Fruit fly (Drosophila melanogaster) whole organism, embryonic: ENCODE measurements around the gene CG4297.

ENCODE experiments used
- CG10979 ChIP-seq: fragments of 200-800 bp; sonication (Bioruptor generic); optimal IDR thresholded peaks from 2 replicates; lab custom pipeline; 2018; ENCODE audit warnings: missing biosample characterization, mild to moderate bottlenecking, missing genetic modification characterization, moderate library complexity
- CG11696 ChIP-seq: fragments of 200-800 bp; sonication (Bioruptor generic); IDR thresholded peaks from 2 replicates; pipeline ENCODE4 v1.3.6; 2022; ENCODE audit warnings: missing biosample characterization, missing genetic modification characterization
- CG15269 ChIP-seq: fragments of 200-800 bp; sonication (Bioruptor generic); optimal IDR thresholded peaks from 2 replicates; lab custom pipeline; 2018; ENCODE audit warnings: missing biosample characterization, mild to moderate bottlenecking, missing genetic modification characterization, moderate library complexity
- CG15514 ChIP-seq: fragments of 200-800 bp; sonication (Bioruptor generic); optimal IDR thresholded peaks from 3 replicates; lab custom pipeline; 2017; ENCODE audit warnings: missing biosample characterization, missing genetic modification characterization, mild to moderate bottlenecking, moderate library complexity, missing genetic modification reagents
- CG17568 ChIP-seq: fragments of 200-800 bp; sonication (Bioruptor generic); optimal IDR thresholded peaks from 2 replicates; lab custom pipeline; 2018; ENCODE audit warnings: missing biosample characterization, mild to moderate bottlenecking, missing genetic modification characterization, moderate library complexity
- CG17802 ChIP-seq: fragments of 200-800 bp; sonication (Bioruptor generic); optimal IDR thresholded peaks from 2 replicates; lab custom pipeline; 2018; ENCODE audit warnings: missing biosample characterization, mild to moderate bottlenecking, missing genetic modification characterization, moderate library complexity
- CG2129 ChIP-seq: fragments of 200-800 bp; sonication (Bioruptor generic); IDR thresholded peaks from 2 replicates; pipeline ENCODE4 v1.3.6; 2022; ENCODE audit warnings: missing biosample characterization, missing genetic modification characterization; ENCODE audit not compliant: partially characterized antibody
- CG2202 ChIP-seq: fragments of 200-800 bp; sonication (Bioruptor generic); optimal IDR thresholded peaks from 2 replicates; lab custom pipeline; 2018; ENCODE audit warnings: missing biosample characterization, mild to moderate bottlenecking, missing genetic modification characterization
- CG30020 ChIP-seq: fragments of 200-800 bp; optimal IDR thresholded peaks from 2 replicates; lab custom pipeline; 2019; ENCODE audit warnings: missing biosample characterization, mild to moderate bottlenecking, missing genetic modification characterization, moderate library complexity
- CG31224 ChIP-seq: fragments of 200-800 bp; sonication (Bioruptor generic); IDR thresholded peaks from 2 replicates; pipeline ENCODE4 v1.3.6; 2022; ENCODE audit warnings: missing biosample characterization, missing genetic modification characterization
- CG31365 ChIP-seq: fragments of 200-800 bp; sonication (Bioruptor generic); optimal IDR thresholded peaks from 2 replicates; lab custom pipeline; 2018; ENCODE audit warnings: missing biosample characterization, mild to moderate bottlenecking, missing genetic modification characterization
- CG4282 ChIP-seq: fragments of 200-800 bp; sonication (Bioruptor generic); optimal IDR thresholded peaks from 2 replicates; lab custom pipeline; 2016; ENCODE audit warnings: missing biosample characterization, missing genetic modification characterization
- CG5245 ChIP-seq: fragments of 200-800 bp; sonication (Bioruptor generic); optimal IDR thresholded peaks from 3 replicates; lab custom pipeline; 2016; ENCODE audit warnings: missing biosample characterization, missing genetic modification characterization
- CG6175 ChIP-seq: fragments of 200-800 bp; sonication (Bioruptor generic); IDR thresholded peaks from 3 replicates; pipeline ENCODE4 v1.3.6; 2022; ENCODE audit warnings: missing biosample characterization, missing genetic modification characterization
- CG8944 ChIP-seq: fragments of 200-800 bp; sonication (Bioruptor generic); optimal IDR thresholded peaks from 3 replicates; lab custom pipeline; 2016; ENCODE audit warnings: missing biosample characterization, missing genetic modification characterization
- E2f2 ChIP-seq: fragments of 200-800 bp; sonication (Bioruptor generic); IDR thresholded peaks from 2 replicates; pipeline ENCODE4 v1.3.6; 2022; ENCODE audit warnings: missing biosample characterization, missing genetic modification characterization
- H15 ChIP-seq: fragments of 200-800 bp; sonication (Bioruptor generic); IDR thresholded peaks from 3 replicates; pipeline ENCODE4 v1.3.6; 2022; ENCODE audit warnings: missing biosample characterization, missing genetic modification characterization
- Hmr ChIP-seq: fragments of 200-800 bp; sonication (Bioruptor generic); optimal IDR thresholded peaks from 3 replicates; lab custom pipeline; 2017; ENCODE audit warnings: mild to moderate bottlenecking, missing biosample characterization, missing genetic modification reagents, missing genetic modification characterization
- Hsf ChIP-seq: fragments of 200-800 bp; sonication (Bioruptor generic); optimal IDR thresholded peaks from 3 replicates; lab custom pipeline; 2016; ENCODE audit warnings: missing biosample characterization, missing genetic modification characterization
- MTF-1 ChIP-seq: fragments of 200-800 bp; sonication (Bioruptor generic); optimal IDR thresholded peaks from 2 replicates; lab custom pipeline; 2018; ENCODE audit warnings: missing biosample characterization, mild to moderate bottlenecking, missing genetic modification characterization, borderline replicate concordance
- Myb ChIP-seq: fragments of 200-800 bp; sonication (Bioruptor generic); optimal IDR thresholded peaks from 2 replicates; lab custom pipeline; 2016; ENCODE audit warnings: missing biosample characterization, missing genetic modification characterization
- Oaz ChIP-seq: fragments of 200-800 bp; sonication (Bioruptor generic); IDR thresholded peaks from 2 replicates; pipeline ENCODE4 v1.3.6; 2022; ENCODE audit warnings: missing biosample characterization, missing genetic modification characterization
- Pdp1 ChIP-seq, 2 experiments: fragments of 200-800 bp; sonication (Bioruptor generic); optimal IDR thresholded peaks; 3 replicates each; lab custom pipeline; 2016; ENCODE audit warnings: missing biosample characterization in 2 of 2, missing genetic modification characterization in 2 of 2, mild to moderate bottlenecking in 1 of 2, moderate library complexity in 1 of 2
- Ptx1 ChIP-seq: fragments of 200-800 bp; sonication (Bioruptor generic); IDR thresholded peaks from 2 replicates; pipeline ENCODE4 v1.3.6; 2022; ENCODE audit warnings: missing biosample characterization, missing genetic modification characterization
- Rfx ChIP-seq: fragments of 200-800 bp; sonication (Bioruptor generic); IDR thresholded peaks from 2 replicates; pipeline ENCODE4 v1.3.6; 2022; ENCODE audit warnings: missing biosample characterization, missing genetic modification characterization
- Six4 ChIP-seq: fragments of 200-800 bp; sonication (Bioruptor generic); optimal IDR thresholded peaks from 2 replicates; lab custom pipeline; 2016; ENCODE audit warnings: missing biosample characterization, missing genetic modification characterization
- Ssrp ChIP-seq: fragments of 200-800 bp; sonication (Bioruptor generic); optimal IDR thresholded peaks from 2 replicates; lab custom pipeline; 2018; ENCODE audit warnings: missing biosample characterization, mild to moderate bottlenecking, missing genetic modification characterization, moderate library complexity
- Tbp ChIP-seq: fragments of >200 bp; optimal IDR thresholded peaks from 2 replicates; lab custom pipeline; 2018; ENCODE audit warnings: missing biosample characterization, missing genetic modification characterization
- ac ChIP-seq: fragments of 200-800 bp; sonication (Bioruptor generic); optimal IDR thresholded peaks from 3 replicates; lab custom pipeline; 2017; ENCODE audit warnings: missing biosample characterization, mild to moderate bottlenecking, missing genetic modification characterization
- az2 ChIP-seq: fragments of 200-800 bp; sonication (Bioruptor generic); optimal IDR thresholded peaks from 3 replicates; lab custom pipeline; 2016; ENCODE audit warnings: missing biosample characterization, missing genetic modification characterization
- cas ChIP-seq: fragments of 200-800 bp; sonication (Bioruptor generic); IDR thresholded peaks from 2 replicates; pipeline ENCODE4 v1.3.6; 2022; ENCODE audit warnings: missing biosample characterization, missing genetic modification characterization
- caup ChIP-seq: fragments of 200-800 bp; sonication (Bioruptor generic); optimal IDR thresholded peaks from 3 replicates; lab custom pipeline; 2017; ENCODE audit warnings: missing biosample characterization, mild to moderate bottlenecking, missing genetic modification characterization, moderate library complexity; ENCODE audit not compliant: severe bottlenecking
- cg ChIP-seq: fragments of 200-800 bp; sonication (Bioruptor generic); optimal IDR thresholded peaks from 3 replicates; lab custom pipeline; 2019; ENCODE audit warnings: missing biosample characterization, mild to moderate bottlenecking, missing genetic modification characterization, moderate library complexity
- chif ChIP-seq, 2 experiments: fragments of 200-800 bp; sonication (Bioruptor generic); optimal IDR thresholded peaks; 3 replicates each; lab custom pipeline; 2016; ENCODE audit warnings: missing biosample characterization in 2 of 2, missing genetic modification characterization in 2 of 2
- danr ChIP-seq: fragments of 200-800 bp; sonication (Bioruptor generic); IDR thresholded peaks from 2 replicates; pipeline ENCODE4 v1.3.6; 2022; ENCODE audit warnings: missing biosample characterization, missing genetic modification characterization
- dmrt11E ChIP-seq: fragments of 200-800 bp; sonication (Bioruptor generic); optimal IDR thresholded peaks from 3 replicates; lab custom pipeline; 2018; ENCODE audit warnings: missing biosample characterization, mild to moderate bottlenecking, missing genetic modification characterization, moderate library complexity
- ewg ChIP-seq: fragments of 200-800 bp; sonication (Bioruptor generic); optimal IDR thresholded peaks from 3 replicates; lab custom pipeline; 2017; ENCODE audit warnings: mild to moderate bottlenecking, missing biosample characterization, missing genetic modification reagents, missing genetic modification characterization
- ham ChIP-seq: fragments of 200-800 bp; sonication (Bioruptor generic); IDR thresholded peaks from 2 replicates; pipeline ENCODE4 v1.3.6; 2022; ENCODE audit warnings: missing biosample characterization, missing genetic modification characterization
- hbn ChIP-seq: fragments of 200-800 bp; sonication (Bioruptor generic); IDR thresholded peaks from 2 replicates; pipeline ENCODE4 v1.3.6; 2022; ENCODE audit warnings: missing biosample characterization, missing genetic modification characterization; ENCODE audit not compliant: partially characterized antibody
- ind ChIP-seq: fragments of 200-800 bp; sonication (Bioruptor generic); optimal IDR thresholded peaks from 3 replicates; lab custom pipeline; 2016; ENCODE audit warnings: missing biosample characterization, missing genetic modification characterization
- jigr1 ChIP-seq: fragments of 200-800 bp; sonication (Bioruptor generic); IDR thresholded peaks from 3 replicates; pipeline ENCODE4 v1.3.6; 2022; ENCODE audit warnings: missing biosample characterization, missing genetic modification characterization
- knrl ChIP-seq: fragments of 200-800 bp; sonication (Bioruptor generic); IDR thresholded peaks from 3 replicates; pipeline ENCODE4 v1.3.6; 2022; ENCODE audit warnings: missing biosample characterization, missing genetic modification characterization; ENCODE audit not compliant: partially characterized antibody
- onecut ChIP-seq: fragments of 200-800 bp; sonication (Bioruptor generic); IDR thresholded peaks from 2 replicates; pipeline ENCODE4 v1.3.6; 2022; ENCODE audit warnings: missing biosample characterization, missing genetic modification characterization
- prd ChIP-seq, 3 experiments: fragments of >200 bp in 2 of 3; fragments of 200-800 bp in 1 of 3; sonication (Bioruptor generic) in 1 of 3; optimal IDR thresholded peaks in 2 of 3; IDR thresholded peaks in 1 of 3; 2 replicates in 2 of 3; 3 replicates in 1 of 3; pipeline versions ENCODE4 v1.3.6 to Lab custom; 2017 to 2022; ENCODE audit warnings: missing biosample characterization in 1 of 3, missing genetic modification characterization in 1 of 3
- repo ChIP-seq: fragments of 200-800 bp; sonication (Bioruptor generic); optimal IDR thresholded peaks from 2 replicates; lab custom pipeline; 2016; ENCODE audit warnings: missing biosample characterization, missing genetic modification characterization
- seq ChIP-seq: fragments of 200-800 bp; sonication (Bioruptor generic); IDR thresholded peaks from 2 replicates; pipeline ENCODE4 v1.3.6; 2022; ENCODE audit warnings: missing biosample characterization, missing genetic modification characterization
- sug ChIP-seq: fragments of 200-800 bp; optimal IDR thresholded peaks from 2 replicates; lab custom pipeline; 2019; ENCODE audit warnings: missing biosample characterization, mild to moderate bottlenecking, missing genetic modification characterization, moderate library complexity
- tio ChIP-seq: fragments of 200-800 bp; sonication (Bioruptor generic); optimal IDR thresholded peaks from 2 replicates; lab custom pipeline; 2017; ENCODE audit warnings: missing biosample characterization, missing genetic modification characterization, inconsistent platforms
- trem ChIP-seq: fragments of 200-800 bp; optimal IDR thresholded peaks from 3 replicates; lab custom pipeline; 2019; ENCODE audit warnings: missing biosample characterization, mild to moderate bottlenecking, missing genetic modification characterization, moderate library complexity

Gene CG4297

dm6 chr2L:468745-469358, 3.1 kb downstream of the CG4297 start (continued):
- TF ChIP-seq tio (GFP tag; lab: Kevin White, UChicago) (peak; percentile 55), Tbp (GFP tag; lab: Kevin White, UChicago) (no peak), cg (GFP tag; lab: Kevin White, UChicago) (peak; percentile 11), ham (GFP tag; lab: Robert Waterston, UW) (no peak), CG30020 (tag; lab: Kevin White, UChicago) (no peak), chif (GFP tag; optimal IDR thresholded peaks at IDR 0.05; lab: Kevin White, UChicago) (peak; percentile 63 to 70), sug (tag; lab: Kevin White, UChicago) (peak; percentile 50), Hmr (GFP tag; lab: Kevin White, UChicago) (peak; percentile 77), CG17568 (GFP tag; lab: Kevin White, UChicago) (peak; percentile 61), dmrt11E (no peak), prd (optimal IDR thresholded peaks at IDR 0.05; lab: Kevin White, UChicago) (no peak), prd (GFP tag; IDR thresholded peaks at IDR 0.05; lab: Robert Waterston, UW) (peak; percentile 82), jigr1 (GFP tag; lab: Robert Waterston, UW) (peak; percentile 57; the same call in 1 of the 3 replicates), ewg (peak; percentile 65), E2f2 (GFP tag; lab: Robert Waterston, UW) (no peak), CG31365 (tag; lab: Kevin White, UChicago) (peak; percentile 25), CG31224 (GFP tag; lab: Robert Waterston, UW) (peak; percentile 39), CG17802 (tag; lab: Kevin White, UChicago) (peak; percentile 51), ind (GFP tag; lab: Kevin White, UChicago) (peak; percentile 70), Ssrp (tag; lab: Kevin White, UChicago) (peak; percentile 76), seq (GFP tag; lab: Robert Waterston, UW) (peak; percentile 80), caup (peak; percentile 50), CG8944 (GFP tag; lab: Kevin White, UChicago) (peak; percentile 58), CG15269 (tag; lab: Kevin White, UChicago) (peak; percentile 77), Ptx1 (GFP tag; lab: Robert Waterston, UW) (peak; percentile 84), CG15514 (GFP tag; lab: Kevin White, UChicago) (peak; percentile 69), hbn (GFP tag; lab: Robert Waterston, UW) (no peak), CG2129 (GFP tag; lab: Robert Waterston, UW) (no peak), Myb (peak; percentile 66), H15 (peak; percentile 54; the same call in 1 of the 3 replicates), onecut (peak; percentile 58), CG2202 (no peak), CG11696 (GFP tag; lab: Robert Waterston, UW) (peak; percentile 60), Pdp1 (GFP tag; optimal IDR thresholded peaks at IDR 0.05; lab: Kevin White, UChicago) (peak; percentile 67 to 69), repo (GFP tag; lab: Kevin White, UChicago) (peak; percentile 51), cas (GFP tag; lab: Robert Waterston, UW) (no peak), CG4282 (GFP tag; lab: Kevin White, UChicago) (peak; percentile 45), knrl (GFP tag; lab: Robert Waterston, UW) (no peak), Oaz (GFP tag; lab: Robert Waterston, UW) (peak; percentile 43), Hsf (GFP tag; lab: Kevin White, UChicago) (peak; percentile 73), Rfx (GFP tag; lab: Robert Waterston, UW) (peak; percentile 76), CG10979 (tag; lab: Kevin White, UChicago) (peak; percentile 75), trem (tag; lab: Kevin White, UChicago) (peak; percentile 51), az2 (GFP tag; lab: Kevin White, UChicago) (peak; percentile 71), CG6175 (GFP tag; lab: Robert Waterston, UW) (no peak), ac (GFP tag; lab: Kevin White, UChicago) (no peak), danr (GFP tag; lab: Robert Waterston, UW) (peak; percentile 50; the same call in 1 of the 2 replicates), MTF-1 (GFP tag; lab: Kevin White, UChicago) (peak; percentile 40), CG5245 (GFP tag; lab: Kevin White, UChicago) (peak; percentile 75), Six4 (peak; percentile 56)
